Fruit fly (Drosophila melanogaster): ENCODE results near the gene CG15525.

The CG15525 gene

dm6 chr3R:30022452-30023028 is 25.1 kb upstream of the CG15525 start, which contains the start of the genes RpS28a and Axn (continued):
- TF ChIP-seq CG13287 (GFP tag; IDR thresholded peaks at IDR 0.05; ENCODE audit: partially characterized antibody) = peak; percentile 57
- TF ChIP-seq Asciz (GFP tag; optimal IDR thresholded peaks at IDR 0.05) = no peak
- no peak for TF ChIP-seq CG6813 (GFP tag; optimal IDR thresholded peaks at IDR 0.05)
- no peak for TF ChIP-seq CG4404 (GFP tag; IDR thresholded peaks at IDR 0.05)
- TF ChIP-seq PHDP (tag; optimal IDR thresholded peaks at IDR 0.05) = no peak
- no peak for TF ChIP-seq Eip74EF (GFP tag; optimal IDR thresholded peaks at IDR 0.05)
- no peak for TF ChIP-seq CG7372 (GFP tag; IDR thresholded peaks at IDR 0.05)
- peak; percentile 16; the same call in 1 of the 3 replicates for TF ChIP-seq Aef1 (GFP tag; IDR thresholded peaks at IDR 0.05)
- TF ChIP-seq CG12155 (GFP tag; optimal IDR thresholded peaks at IDR 0.05) = no peak
- no peak for TF ChIP-seq CG1792 (GFP tag; optimal IDR thresholded peaks at IDR 0.05)
- TF ChIP-seq Lhr (GFP tag; optimal IDR thresholded peaks at IDR 0.05) = peak; percentile 91
- peak; percentile 58; the same call in 1 of the 2 replicates for TF ChIP-seq Scr (GFP tag; IDR thresholded peaks at IDR 0.05; ENCODE audit: partially characterized antibody)
- TF ChIP-seq Sry-β (GFP tag; optimal IDR thresholded peaks at IDR 0.05) = no peak
- TF ChIP-seq CG9876 (GFP tag; optimal IDR thresholded peaks at IDR 0.05) = no peak
- no peak for TF ChIP-seq repo (GFP tag; optimal IDR thresholded peaks at IDR 0.05)
- no peak; the same call in 2 of the 3 replicates for TF ChIP-seq CG16813 (GFP tag; IDR thresholded peaks at IDR 0.05; ENCODE audit: partially characterized antibody)
- TF ChIP-seq CG1233 (GFP tag; optimal IDR thresholded peaks at IDR 0.05) = no peak
- TF ChIP-seq ac (GFP tag; optimal IDR thresholded peaks at IDR 0.05) = no peak
- no peak for TF ChIP-seq zf30C (GFP tag; optimal IDR thresholded peaks at IDR 0.05)
- no peak for TF ChIP-seq da (GFP tag; optimal IDR thresholded peaks at IDR 0.05)
- no peak for TF ChIP-seq CG17612 (GFP tag; IDR thresholded peaks at IDR 0.05)
- TF ChIP-seq Max (GFP tag; optimal IDR thresholded peaks at IDR 0.05) = no peak
- no peak for TF ChIP-seq CkIIα-i1 (GFP tag; IDR thresholded peaks at IDR 0.05)
- peak; percentile 99 for TF ChIP-seq CG10979 (tag; optimal IDR thresholded peaks at IDR 0.05)
- peak; percentile 4; the same call in 1 of the 3 replicates for TF ChIP-seq CG6791 (GFP tag; IDR thresholded peaks at IDR 0.05; ENCODE audit: partially characterized antibody)
- no peak for TF ChIP-seq CG32772 (GFP tag; IDR thresholded peaks at IDR 0.05)
- peak; percentile 85 for TF ChIP-seq pita (GFP tag; optimal IDR thresholded peaks at IDR 0.05)
- TF ChIP-seq CG7987 (GFP tag; optimal IDR thresholded peaks at IDR 0.05) = peak; percentile 39
- no peak for TF ChIP-seq ash1 (GFP tag; optimal IDR thresholded peaks at IDR 0.05)
- no peak for TF ChIP-seq Hr51 (GFP tag; optimal IDR thresholded peaks at IDR 0.05)
- TF ChIP-seq pb (GFP tag; optimal IDR thresholded peaks at IDR 0.05) = no peak
- no peak for TF ChIP-seq oc (tag; optimal IDR thresholded peaks at IDR 0.05)

dm6 chr3R:30021559-30022451 is 24.3 kb upstream of the CG15525 start, which contains the start of gene Mgat2:
Gene Mgat2 (minus strand): TSS chr3R:30022221.
- TF ChIP-seq E2f1 (GFP tag; IDR thresholded peaks at IDR 0.05) (peak; percentile 49; the same call in 1 of the 2 replicates), ind (GFP tag; optimal IDR thresholded peaks at IDR 0.05) (no peak), Dref (GFP tag; IDR thresholded peaks at IDR 0.05) (peak; percentile 77), Ets97D (GFP tag; optimal IDR thresholded peaks at IDR 0.05) (no peak), mirr (GFP tag; optimal IDR thresholded peaks at IDR 0.05) (peak; percentile 74), pb (GFP tag; optimal IDR thresholded peaks at IDR 0.05) (peak; percentile 25), CG17829 (tag; optimal IDR thresholded peaks at IDR 0.05) (peak; percentile 71), CG6765 (GFP tag; optimal IDR thresholded peaks at IDR 0.05) (peak; percentile 28), chinmo (GFP tag; IDR thresholded peaks at IDR 0.05; ENCODE audit: partially characterized antibody) (peak; percentile 97), CG32532 (GFP tag; IDR thresholded peaks at IDR 0.05) (peak; percentile 21; the same call in 1 of the 2 replicates), CG9876 (GFP tag; optimal IDR thresholded peaks at IDR 0.05) (no peak), ash1 (GFP tag; optimal IDR thresholded peaks at IDR 0.05) (peak; percentile 62), CG10431 (GFP tag; optimal IDR thresholded peaks at IDR 0.05) (peak; percentile 77), CG3847 (GFP tag; IDR thresholded peaks at IDR 0.05) (no peak), oc (tag; optimal IDR thresholded peaks at IDR 0.05) (peak; percentile 57), CG8388 (GFP tag; optimal IDR thresholded peaks at IDR 0.05) (peak; percentile 10), pzg (GFP tag; optimal IDR thresholded peaks at IDR 0.05) (peak; percentile 24), lab (GFP tag; optimal IDR thresholded peaks at IDR 0.05) (peak; percentile 56), CG13424 (tag; optimal IDR thresholded peaks at IDR 0.05) (peak; percentile 27)
